Fruit fly (Drosophila melanogaster): ENCODE data around the gene CG4455.

- TF ChIP-seq Sin3A (optimal IDR thresholded peaks at IDR 0.05) = no peak
- TF ChIP-seq insv (optimal IDR thresholded peaks at IDR 0.05) = no peak
- no peak for TF ChIP-seq ttk (optimal IDR thresholded peaks at IDR 0.05)
Measured at dm6 chr2L:16350160-16350633, 2.5 kb upstream of the CG4455 start.

All from Kc167 (cell line).